Fruit fly (Drosophila melanogaster) whole organism, wandering third instar larva: ENCODE results near the gene Dhc16F.

Experiments
- Abd-B ChIP-seq: fragments of >200 bp; optimal IDR thresholded peaks from 2 replicates; lab custom pipeline; 2017; ENCODE audit warnings: missing biosample characterization, missing genetic modification characterization
- CG32264 ChIP-seq: fragments of 200-800 bp; sonication (Bioruptor generic); optimal IDR thresholded peaks from 2 replicates; lab custom pipeline; 2016; ENCODE audit warnings: missing biosample characterization, missing genetic modification characterization
- CG9705 ChIP-seq: fragments of 200-800 bp; sonication (Bioruptor generic); optimal IDR thresholded peaks from 2 replicates; lab custom pipeline; 2018; ENCODE audit warnings: missing biosample characterization, mild to moderate bottlenecking, missing genetic modification characterization
- Dfd ChIP-seq: fragments of >200 bp; optimal IDR thresholded peaks from 2 replicates; lab custom pipeline; 2017; ENCODE audit warnings: missing biosample characterization, missing genetic modification characterization
- Dif ChIP-seq: fragments of 200-275, 200-300 bp; sonication (Bioruptor generic); optimal IDR thresholded peaks from 2 replicates; lab custom pipeline; 2018; ENCODE audit warnings: missing biosample characterization, missing genetic modification characterization; ENCODE audit not compliant: partially characterized antibody
- GATAd ChIP-seq: sonication (Bioruptor generic); optimal IDR thresholded peaks from 2 replicates; lab custom pipeline; 2016; ENCODE audit warnings: missing biosample characterization, missing genetic modification characterization
- HLH106 ChIP-seq: fragments of 200-800 bp; optimal IDR thresholded peaks from 3 replicates; lab custom pipeline; 2019; ENCODE audit warnings: missing biosample characterization, mild to moderate bottlenecking, missing genetic modification characterization, moderate library complexity
- Hnf4 ChIP-seq: fragments of 200-800 bp; sonication (Bioruptor generic); optimal IDR thresholded peaks from 2 replicates; lab custom pipeline; 2016; ENCODE audit warnings: missing biosample characterization, mild to moderate bottlenecking, missing genetic modification characterization
- Hr78 ChIP-seq: fragments of >200 bp; optimal IDR thresholded peaks from 2 replicates; lab custom pipeline; 2017; ENCODE audit warnings: missing biosample characterization, missing genetic modification characterization
- Hr83 ChIP-seq: fragments of 200-300 bp; sonication (Bioruptor generic); optimal IDR thresholded peaks from 2 replicates; lab custom pipeline; 2016; ENCODE audit warnings: missing biosample characterization, mild to moderate bottlenecking, missing genetic modification characterization, moderate library complexity; ENCODE audit not compliant: poor library complexity, severe bottlenecking
- Jra ChIP-seq: sonication (Bioruptor generic); optimal IDR thresholded peaks from 2 replicates; lab custom pipeline; 2016; ENCODE audit warnings: missing biosample characterization, missing genetic modification characterization
- Mio ChIP-seq: sonication (Bioruptor generic); optimal IDR thresholded peaks from 2 replicates; lab custom pipeline; 2016; ENCODE audit warnings: missing biosample characterization, missing genetic modification characterization
- Myc ChIP-seq: fragments of >200 bp; optimal IDR thresholded peaks from 2 replicates; lab custom pipeline; 2017
- N ChIP-seq: fragments of >200 bp; optimal IDR thresholded peaks from 2 replicates; lab custom pipeline; 2018; ENCODE audit warnings: missing biosample characterization, missing external identifiers, missing genetic modification characterization
- OdsH ChIP-seq: fragments of 200-800 bp; sonication (Bioruptor generic); optimal IDR thresholded peaks from 2 replicates; lab custom pipeline; 2016; ENCODE audit warnings: missing biosample characterization, mild to moderate bottlenecking, missing genetic modification characterization
- Rel ChIP-seq, 2 experiments: fragments of 200-800 bp; sonication (Bioruptor generic) in 1 of 2; optimal IDR thresholded peaks; 2 replicates in 1 of 2; 3 replicates in 1 of 2; lab custom pipeline; 2016 to 2019; ENCODE audit warnings: mild to moderate bottlenecking in 2 of 2, missing biosample characterization in 2 of 2, missing genetic modification characterization in 2 of 2, moderate library complexity in 1 of 2
- Sp1 ChIP-seq: fragments of 200-800 bp; sonication (Bioruptor generic); optimal IDR thresholded peaks from 3 replicates; lab custom pipeline; 2019; ENCODE audit warnings: missing biosample characterization, mild to moderate bottlenecking, missing genetic modification characterization, moderate library complexity
- Vsx2 ChIP-seq: fragments of 200-300, 225-300 bp; sonication (Bioruptor generic); optimal IDR thresholded peaks from 2 replicates; lab custom pipeline; 2018; ENCODE audit warnings: missing biosample characterization, missing genetic modification characterization; ENCODE audit not compliant: partially characterized antibody
- br ChIP-seq: fragments of 200-800 bp; sonication (Bioruptor generic); optimal IDR thresholded peaks from 2 replicates; lab custom pipeline; 2016; ENCODE audit warnings: missing biosample characterization, missing genetic modification characterization
- brk ChIP-seq: fragments of 200-800 bp; sonication (Bioruptor generic); optimal IDR thresholded peaks from 2 replicates; lab custom pipeline; 2016; ENCODE audit warnings: missing biosample characterization, mild to moderate bottlenecking, missing genetic modification characterization
- dl ChIP-seq, 2 experiments: fragments of 175-275, 200-275 bp in 1 of 2; fragments of 200-275 bp in 1 of 2; sonication (Bioruptor generic); optimal IDR thresholded peaks; lab custom pipeline; 2018; ENCODE audit warnings: mild to moderate bottlenecking in 2 of 2, missing biosample characterization in 2 of 2, missing genetic modification characterization in 2 of 2, moderate library complexity in 2 of 2; ENCODE audit not compliant: partially characterized antibody in 2 of 2, insufficient read depth in 1 of 2
- dmrt93B ChIP-seq: fragments of 200-800 bp; sonication (Bioruptor generic); optimal IDR thresholded peaks from 2 replicates; lab custom pipeline; 2018; ENCODE audit warnings: missing biosample characterization, mild to moderate bottlenecking, missing genetic modification characterization
- dsf ChIP-seq: sonication (Bioruptor generic); optimal IDR thresholded peaks from 2 replicates; lab custom pipeline; 2016; ENCODE audit warnings: missing biosample characterization, missing genetic modification characterization, borderline replicate concordance
- ey ChIP-seq: fragments of 200-800 bp; sonication (Bioruptor generic); optimal IDR thresholded peaks from 2 replicates; lab custom pipeline; 2016; ENCODE audit warnings: missing biosample characterization, missing genetic modification characterization
- foxo ChIP-seq, 2 experiments: fragments of 200-800 bp; sonication (Bioruptor generic); optimal IDR thresholded peaks; 2 replicates in 1 of 2; 3 replicates in 1 of 2; lab custom pipeline; 2016 to 2017; ENCODE audit warnings: missing biosample characterization in 2 of 2, missing genetic modification characterization in 2 of 2
- fru ChIP-seq: fragments of 200-800 bp; sonication (Bioruptor generic); optimal IDR thresholded peaks from 3 replicates; lab custom pipeline; 2016; ENCODE audit warnings: missing biosample characterization, mild to moderate bottlenecking, missing genetic modification characterization
- h ChIP-seq: fragments of 200-800 bp; sonication (Bioruptor generic); optimal IDR thresholded peaks from 3 replicates; lab custom pipeline; 2016; ENCODE audit warnings: missing biosample characterization, mild to moderate bottlenecking, missing genetic modification characterization
- jim ChIP-seq: fragments of 175-275, 200-325 bp; sonication (Bioruptor generic); optimal IDR thresholded peaks from 2 replicates; lab custom pipeline; 2016; ENCODE audit warnings: missing biosample characterization, mild to moderate bottlenecking, missing genetic modification characterization
- lola ChIP-seq: fragments of >200 bp; optimal IDR thresholded peaks from 2 replicates; lab custom pipeline; 2017; ENCODE audit warnings: missing biosample characterization, missing genetic modification characterization
- pan ChIP-seq: fragments of >200 bp; optimal IDR thresholded peaks from 2 replicates; lab custom pipeline; 2017
- psq ChIP-seq: fragments of 200-800 bp; sonication (Bioruptor generic); optimal IDR thresholded peaks from 3 replicates; lab custom pipeline; 2017; ENCODE audit warnings: missing biosample characterization, mild to moderate bottlenecking, missing genetic modification characterization, moderate library complexity
- rgr ChIP-seq: fragments of 200-800 bp; sonication (Bioruptor generic); optimal IDR thresholded peaks from 3 replicates; lab custom pipeline; 2016; ENCODE audit warnings: missing biosample characterization, mild to moderate bottlenecking, missing genetic modification characterization
- sage ChIP-seq: fragments of 200-800 bp; sonication (Bioruptor generic); optimal IDR thresholded peaks from 2 replicates; lab custom pipeline; 2016; ENCODE audit warnings: missing biosample characterization, mild to moderate bottlenecking, missing genetic modification characterization
- sv ChIP-seq: fragments of 200-800 bp; sonication (Bioruptor generic); optimal IDR thresholded peaks from 3 replicates; lab custom pipeline; 2016; ENCODE audit warnings: missing biosample characterization, missing genetic modification characterization
- tai ChIP-seq: sonication (Bioruptor generic); optimal IDR thresholded peaks from 2 replicates; lab custom pipeline; 2016; ENCODE audit warnings: missing biosample characterization, missing genetic modification characterization
- usp ChIP-seq: fragments of >200 bp; optimal IDR thresholded peaks from 2 replicates; lab custom pipeline; 2017; ENCODE audit warnings: missing biosample characterization, missing genetic modification characterization
- woc ChIP-seq: sonication (Bioruptor generic); optimal IDR thresholded peaks from 2 replicates; lab custom pipeline; 2016; ENCODE audit warnings: missing biosample characterization, mild to moderate bottlenecking, missing genetic modification characterization

The Dhc16F gene

dm6 chrX:18084614-18085469 lies 20.6 kb downstream of the Dhc16F start:
- no peak for TF ChIP-seq Rel (GFP tag; optimal IDR thresholded peaks at IDR 0.05; lab: Kevin White, UChicago)
- peak; percentile 70 for TF ChIP-seq Rel (tag; optimal IDR thresholded peaks at IDR 0.05; lab: Kevin White, UChicago)
- TF ChIP-seq Hr83 (GFP tag; lab: Kevin White, UChicago): peak; percentile 61
- TF ChIP-seq br (GFP tag; lab: Kevin White, UChicago): no peak

dm6 chrX:18085470-18085797 lies 21.2 kb downstream of the Dhc16F start, which contains the start of gene Ada3:
Ada3 (plus strand) TSS chrX:18085761.
- TF ChIP-seq rgr (GFP tag; lab: Kevin White, UChicago) (peak; percentile 83), lola (GFP tag; lab: Kevin White, UChicago) (no peak), psq (GFP tag; lab: Kevin White, UChicago) (peak; percentile 70), dsf (GFP tag; lab: Kevin White, UChicago) (peak; percentile 54), woc (peak; percentile 83), dmrt93B (GFP tag; lab: Kevin White, UChicago) (peak; percentile 65), Rel (GFP tag; optimal IDR thresholded peaks at IDR 0.05; lab: Kevin White, UChicago) (no peak), Rel (tag; optimal IDR thresholded peaks at IDR 0.05; lab: Kevin White, UChicago) (peak; percentile 56), jim (GFP tag; lab: Kevin White, UChicago) (no peak), Abd-B (no peak), ey (peak; percentile 83), CG32264 (GFP tag; lab: Kevin White, UChicago) (peak; percentile 63), Hr78 (GFP tag; lab: Kevin White, UChicago) (no peak), Sp1 (peak; percentile 76), dl (GFP tag; optimal IDR thresholded peaks at IDR 0.05; lab: Kevin White, UChicago; ENCODE audit: insufficient read depth in 1 of 2, partially characterized antibody in 2 of 2) (no peak), Hr83 (GFP tag; lab: Kevin White, UChicago) (no peak), OdsH (GFP tag; lab: Kevin White, UChicago) (peak; percentile 64), sv (GFP tag; lab: Kevin White, UChicago) (peak; percentile 86), br (GFP tag; lab: Kevin White, UChicago) (peak; percentile 79), usp (GFP tag; lab: Kevin White, UChicago) (no peak), h (GFP tag; lab: Kevin White, UChicago) (peak; percentile 90), N (GFP tag; lab: Kevin White, UChicago) (no peak), tai (GFP tag; lab: Kevin White, UChicago) (no peak), HLH106 (tag; lab: Kevin White, UChicago) (peak; percentile 86), Jra (GFP tag; lab: Kevin White, UChicago) (peak; percentile 80), CG9705 (GFP tag; lab: Kevin White, UChicago) (peak; percentile 76), Mio (GFP tag; lab: Kevin White, UChicago) (no peak), Hnf4 (GFP tag; lab: Kevin White, UChicago) (peak; percentile 85), brk (GFP tag; lab: Kevin White, UChicago) (no peak), sage (GFP tag; lab: Kevin White, UChicago) (peak; percentile 5), Myc (peak; percentile 15), Vsx2 (GFP tag; lab: Kevin White, UChicago) (no peak), Dif (GFP tag; lab: Kevin White, UChicago) (no peak), foxo (GFP tag; optimal IDR thresholded peaks at IDR 0.05; lab: Kevin White, UChicago) (peak in 1 of 2 experiments; percentile 88), GATAd (GFP tag; lab: Kevin White, UChicago) (peak; percentile 60), fru (GFP tag; lab: Kevin White, UChicago) (peak; percentile 85), pan (lab: Kevin White, UChicago) (no peak), Dfd (no peak)
